Fruit fly (Drosophila melanogaster): ENCODE results near the gene AhcyL2.
A peak's percentile ranks its signal among the peaks of the same experiment; 100 is the strongest.
"Not testable (repeated sequence)": the region's sequence is repeated elsewhere in the genome, so short reads cannot be mapped to it uniquely, and the experiment has no call there.

The AhcyL2 gene

dm6 chr3R:16991781-16992180 is 9.8 kb upstream of the AhcyL2 start, which contains the start of gene EMC2B (continued):
- peak; percentile 35 for TF ChIP-seq Dip3 (GFP tag; optimal IDR thresholded peaks at IDR 0.05)
- TF ChIP-seq grau (tag; optimal IDR thresholded peaks at IDR 0.05): peak; percentile 34
- TF ChIP-seq dm (GFP tag; optimal IDR thresholded peaks at IDR 0.05): peak; percentile 43
- no peak for TF ChIP-seq HHEX (GFP tag; optimal IDR thresholded peaks at IDR 0.05)
- no peak for TF ChIP-seq Trl (optimal IDR thresholded peaks at IDR 0.05)
- TF ChIP-seq Trl (GFP tag; optimal IDR thresholded peaks at IDR 0.05): peak; percentile 42
- TF ChIP-seq CG15696 (tag; optimal IDR thresholded peaks at IDR 0.05): peak; percentile 5
- TF ChIP-seq unpg (GFP tag; optimal IDR thresholded peaks at IDR 0.05): peak; percentile 52
- peak; percentile 39 for TF ChIP-seq Hr3 (GFP tag; optimal IDR thresholded peaks at IDR 0.05)
- no peak for TF ChIP-seq CHES-1-like (GFP tag; optimal IDR thresholded peaks at IDR 0.05)
- TF ChIP-seq MESR4 (GFP tag; optimal IDR thresholded peaks at IDR 0.05): peak; percentile 53
- TF ChIP-seq NfI (GFP tag; optimal IDR thresholded peaks at IDR 0.05): peak; percentile 36
- TF ChIP-seq CG13624 (GFP tag; optimal IDR thresholded peaks at IDR 0.05): peak; percentile 46
- peak; percentile 45 for TF ChIP-seq CG3281 (GFP tag; optimal IDR thresholded peaks at IDR 0.05)
- TF ChIP-seq Hr39 (optimal IDR thresholded peaks at IDR 0.05): no peak
- no peak for TF ChIP-seq CG13894 (tag; optimal IDR thresholded peaks at IDR 0.05)
- TF ChIP-seq CG14014 (GFP tag; IDR thresholded peaks at IDR 0.05): no peak

dm6 chr3R:16988514-16988913 is 6.6 kb upstream of the AhcyL2 start, which contains the start of gene MESK4:
Gene MESK4, plus strand, starts transcription at chr3R:16988814.
- not testable (repeated sequence) for TF ChIP-seq CG4854 (GFP tag; optimal IDR thresholded peaks at IDR 0.05); CG10565 (GFP tag; optimal IDR thresholded peaks at IDR 0.05); CG8281 (tag; optimal IDR thresholded peaks at IDR 0.05)

dm6 chr3R:16987924-16988298 is 6.0 kb upstream of the AhcyL2 start:
- TF ChIP-seq cwo (GFP tag; optimal IDR thresholded peaks at IDR 0.05) (no peak), lilli (GFP tag; optimal IDR thresholded peaks at IDR 0.05) (no peak), CG4820 (GFP tag; optimal IDR thresholded peaks at IDR 0.05) (no peak), CG3407 (GFP tag; optimal IDR thresholded peaks at IDR 0.05) (no peak), gem (tag; optimal IDR thresholded peaks at IDR 0.05) (peak; percentile 36), Fer1 (GFP tag; optimal IDR thresholded peaks at IDR 0.05) (no peak), Hr78 (GFP tag; optimal IDR thresholded peaks at IDR 0.05) (no peak), sna (GFP tag; IDR thresholded peaks at IDR 0.05; ENCODE audit: partially characterized antibody) (no peak), grn (GFP tag; optimal IDR thresholded peaks at IDR 0.05) (no peak), unpg (GFP tag; optimal IDR thresholded peaks at IDR 0.05) (peak; percentile 33), CG6175 (GFP tag; IDR thresholded peaks at IDR 0.05) (no peak), E2f2 (GFP tag; IDR thresholded peaks at IDR 0.05) (no peak), Ets65A (GFP tag) (no peak), CG14860 (GFP tag; IDR thresholded peaks at IDR 0.05; ENCODE audit: partially characterized antibody) (no peak), CG7745 (tag; optimal IDR thresholded peaks at IDR 0.05) (no peak), Dbx (GFP tag; IDR thresholded peaks at IDR 0.05) (no peak), Poxn (GFP tag; IDR thresholded peaks at IDR 0.05) (no peak), run (tag; optimal IDR thresholded peaks at IDR 0.05) (no peak), CG15696 (tag; optimal IDR thresholded peaks at IDR 0.05) (no peak), HLH54F (GFP tag; optimal IDR thresholded peaks at IDR 0.05) (no peak), slbo (GFP tag; IDR thresholded peaks at IDR 0.05) (no peak), bab2 (GFP tag; optimal IDR thresholded peaks at IDR 0.05) (no peak), h (optimal IDR thresholded peaks at IDR 0.05) (no peak), Sry-δ (GFP tag; optimal IDR thresholded peaks at IDR 0.05) (no peak), CG17186 (GFP tag; optimal IDR thresholded peaks at IDR 0.05) (no peak), CG11723 (GFP tag; optimal IDR thresholded peaks at IDR 0.05) (no peak), CG11504 (tag; optimal IDR thresholded peaks at IDR 0.05) (peak; percentile 11), Xbp1 (GFP tag; optimal IDR thresholded peaks at IDR 0.05) (peak; percentile 15), gcm (GFP tag; optimal IDR thresholded peaks at IDR 0.05) (no peak), Aef1 (GFP tag; IDR thresholded peaks at IDR 0.05) (no peak), CG11085 (GFP tag; IDR thresholded peaks at IDR 0.05) (no peak), CG17568 (GFP tag; optimal IDR thresholded peaks at IDR 0.05) (no peak)

All from whole organism, embryonic.